Worm (Caenorhabditis elegans) whole organism, early embryonic: ENCODE measurements around the gene srab-18.

ENCODE experiments used
- B0310.2 ChIP-seq: sonication (generic microtip); optimal IDR thresholded peaks from 2 replicates; lab custom pipeline; 2016; ENCODE audit warnings: mild to moderate bottlenecking, missing genetic modification characterization, missing compliant biosample characterization
- F13C5.2 ChIP-seq: sonication (generic microtip); optimal IDR thresholded peaks from 2 replicates; lab custom pipeline; 2017; ENCODE audit warnings: mild to moderate bottlenecking, missing genetic modification characterization, inconsistent platforms, missing compliant biosample characterization
- aly-1 ChIP-seq: sonication (generic microtip); optimal IDR thresholded peaks from 2 replicates; lab custom pipeline; 2016; ENCODE audit warnings: missing genetic modification characterization, missing compliant biosample characterization
- ama-1 ChIP-seq: fragments of 150-350 bp; optimal IDR thresholded peaks from 2 replicates; lab custom pipeline; 2014
- ceh-13 ChIP-seq: fragments of 200-800 bp; sonication (Bioruptor generic); optimal IDR thresholded peaks from 2 replicates; lab custom pipeline; 2018; ENCODE audit warnings: mild to moderate bottlenecking, missing genetic modification characterization, missing compliant biosample characterization
- ceh-36 ChIP-seq: sonication (generic microtip); optimal IDR thresholded peaks from 2 replicates; lab custom pipeline; 2016; ENCODE audit warnings: missing genetic modification characterization, inconsistent platforms, missing compliant biosample characterization
- ets-7 ChIP-seq: sonication (generic microtip); optimal IDR thresholded peaks from 2 replicates; lab custom pipeline; 2016; ENCODE audit warnings: missing genotype, missing genetic modification characterization, missing compliant biosample characterization
- flt-1 ChIP-seq: fragments of 200-800 bp; sonication (Bioruptor generic); IDR thresholded peaks from 2 replicates; pipeline ENCODE4 v1.3.6; 2022; ENCODE audit warnings: missing genetic modification characterization, missing compliant biosample characterization
- hmbx-1 ChIP-seq: sonication (generic microtip); optimal IDR thresholded peaks from 2 replicates; lab custom pipeline; 2016; ENCODE audit warnings: mild to moderate bottlenecking, missing genetic modification characterization, missing compliant biosample characterization
- hmg-4 ChIP-seq: fragments of 200-800 bp; sonication (Bioruptor generic); optimal IDR thresholded peaks from 2 replicates; lab custom pipeline; 2018; ENCODE audit warnings: mild to moderate bottlenecking, missing genetic modification characterization, missing compliant biosample characterization
- hnd-1 ChIP-seq: sonication (generic microtip); optimal IDR thresholded peaks from 2 replicates; lab custom pipeline; 2016; ENCODE audit warnings: missing genetic modification characterization, missing compliant biosample characterization
- pes-1 ChIP-seq: fragments of 200-800 bp; sonication (Bioruptor generic); IDR thresholded peaks from 2 replicates; pipeline ENCODE4 v1.3.6; 2022; ENCODE audit warnings: missing genetic modification reagents, missing genetic modification characterization, missing compliant biosample characterization
- scrt-1 ChIP-seq: fragments of 200-800 bp; sonication (Bioruptor generic); IDR thresholded peaks from 2 replicates; pipeline ENCODE4 v1.3.6; 2022; ENCODE audit warnings: missing genetic modification characterization, missing compliant biosample characterization
- sea-1 ChIP-seq: fragments of 200-800 bp; sonication (Bioruptor generic); conservative IDR thresholded peaks from 2 replicates; pipeline ENCODE4 v1.3.6; 2022; ENCODE audit warnings: missing genetic modification characterization, missing compliant biosample characterization
- tbx-11 ChIP-seq: fragments of 200-800 bp; sonication (Bioruptor generic); IDR thresholded peaks from 2 replicates; pipeline ENCODE4 v1.3.6; 2022; ENCODE audit warnings: missing genetic modification characterization, missing compliant biosample characterization
- tbx-37 ChIP-seq: fragments of 200-800 bp; sonication (Bioruptor generic); conservative IDR thresholded peaks from 2 replicates; pipeline ENCODE4 v1.3.6; 2022; ENCODE audit warnings: missing genetic modification reagents, missing genetic modification characterization, missing compliant biosample characterization
- tra-4 ChIP-seq: sonication (generic microtip); optimal IDR thresholded peaks from 2 replicates; lab custom pipeline; 2017; ENCODE audit warnings: missing genetic modification characterization, missing compliant biosample characterization

The srab-18 gene

DNA sequence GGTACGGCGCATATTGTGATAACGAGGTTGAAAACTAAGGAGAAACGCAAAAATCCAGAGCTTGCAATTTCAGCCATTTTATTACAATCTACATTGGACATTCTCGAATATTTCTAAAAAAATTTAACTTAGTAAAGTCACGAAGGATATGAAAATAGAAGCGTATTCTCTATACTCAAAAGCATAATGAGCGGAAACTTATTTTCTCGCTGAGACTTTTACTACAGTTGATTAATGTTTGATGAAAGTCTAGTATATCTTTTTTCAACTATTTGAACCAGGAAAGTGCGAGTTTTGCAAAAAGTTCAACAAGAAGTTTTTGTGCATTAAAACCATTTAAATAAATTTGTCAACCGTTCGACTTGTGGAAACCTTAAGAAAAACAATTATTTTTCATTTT, at the start of gene srab-18:
Gene srab-18 (minus strand): TSS at position 101 of the 400 bp plus-strand sequence.
- TF ChIP-seq B0310.2 (tag; lab: Kevin White, UChicago): no peak
- no peak for TF ChIP-seq aly-1 (tag; lab: Kevin White, UChicago)
- no peak for TF ChIP-seq ets-7
- TF ChIP-seq tra-4 (tag; lab: Kevin White, UChicago): no peak
- no peak for TF ChIP-seq tbx-37 (GFP tag; lab: Robert Waterston, UW)
- TF ChIP-seq scrt-1 (GFP tag; lab: Robert Waterston, UW): no peak
- TF ChIP-seq flt-1 (GFP tag; lab: Robert Waterston, UW): no peak

- TF ChIP-seq ceh-36 (no peak), tbx-37 (GFP tag; lab: Robert Waterston, UW) (no peak), scrt-1 (GFP tag; lab: Robert Waterston, UW) (no peak), hmg-4 (GFP tag; lab: Kevin White, UChicago) (no peak), tbx-11 (GFP tag; lab: Robert Waterston, UW) (no peak), F13C5.2 (tag; lab: Kevin White, UChicago) (no peak)
These were observed 47.2 kb upstream of the srab-18 start, which contains the start of gene C50H2.5 for ce11 chrV:9918410-9918809. Gene C50H2.5, plus strand, starts transcription at chrV:9918710.

ce11 chrV:9916665-9917064, 45.4 kb upstream of the srab-18 start, which contains the start of gene C50H2.4:
Gene C50H2.4, plus strand, starts transcription at chrV:9916965.
- TF ChIP-seq hmg-4 (GFP tag; lab: Kevin White, UChicago) (no peak), ama-1 (lab: Kevin White, UChicago) (no peak), hnd-1 (no peak), tbx-11 (GFP tag; lab: Robert Waterston, UW) (no peak), pes-1 (no peak), tra-4 (tag; lab: Kevin White, UChicago) (no peak), scrt-1 (GFP tag; lab: Robert Waterston, UW) (no peak), tbx-37 (GFP tag; lab: Robert Waterston, UW) (no peak), aly-1 (tag; lab: Kevin White, UChicago) (no peak), ceh-36 (no peak), F13C5.2 (tag; lab: Kevin White, UChicago) (no peak), ets-7 (no peak), sea-1 (GFP tag; lab: Robert Waterston, UW) (no peak), ceh-13 (GFP tag; lab: Kevin White, UChicago) (no peak), flt-1 (GFP tag; lab: Robert Waterston, UW) (no peak), B0310.2 (tag; lab: Kevin White, UChicago) (no peak), hmbx-1 (tag; lab: Kevin White, UChicago) (no peak)

DNA sequence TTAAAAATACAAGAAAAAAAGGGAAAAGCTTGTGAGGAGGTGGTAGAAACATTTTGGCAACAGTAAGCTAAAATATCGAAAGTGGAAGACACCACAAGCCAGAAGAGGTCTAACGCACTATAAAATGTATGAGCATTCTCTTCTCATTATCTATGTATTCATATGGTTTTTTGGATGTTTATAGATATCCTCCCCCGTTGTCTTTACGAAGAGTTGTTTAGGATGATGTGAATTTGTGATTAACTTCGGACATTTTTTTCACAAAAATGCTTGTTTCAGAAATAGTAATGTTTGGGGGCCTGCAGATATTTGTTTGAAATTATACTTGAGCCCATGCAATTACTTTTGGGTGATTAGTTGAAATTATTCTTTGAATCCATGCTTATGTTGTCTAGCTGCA, 43.8 kb upstream of the srab-18 start, which contains the start of gene mec-9:
Gene mec-9 (minus strand): TSS at position 101 of the 400 bp plus-strand sequence.
- no peak for TF ChIP-seq B0310.2 (tag; lab: Kevin White, UChicago)
- TF ChIP-seq ets-7: no peak
- TF ChIP-seq sea-1 (GFP tag; lab: Robert Waterston, UW): no peak
- TF ChIP-seq hmbx-1 (tag; lab: Kevin White, UChicago): no peak
- TF ChIP-seq ceh-36: no peak
- no peak for TF ChIP-seq tbx-37 (GFP tag; lab: Robert Waterston, UW)
- TF ChIP-seq flt-1 (GFP tag; lab: Robert Waterston, UW): no peak

DNA sequence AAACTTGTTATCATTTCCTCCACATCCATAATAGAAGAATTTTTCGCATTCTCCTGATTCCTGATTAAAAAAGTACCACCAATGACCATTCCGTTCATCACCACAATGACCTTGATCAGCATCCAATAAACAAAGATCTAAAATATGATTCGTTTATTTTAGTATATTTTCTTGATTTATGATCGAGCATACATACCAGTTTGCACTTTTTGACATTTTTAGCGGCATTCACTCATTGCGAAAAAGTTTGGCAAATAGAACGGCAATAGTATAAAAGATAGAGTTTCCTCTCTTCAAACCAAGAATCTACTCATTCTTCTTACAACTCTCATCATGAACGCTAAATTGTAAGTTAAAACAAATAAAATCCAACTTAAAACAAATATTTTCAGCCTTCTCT, 42.6 kb upstream of the srab-18 start, which contains the start of gene fipr-10:
Gene fipr-10 (plus strand): TSS at position 301 of the 400 bp plus-strand sequence.
- TF ChIP-seq ama-1 (lab: Kevin White, UChicago) (no peak), tbx-37 (GFP tag; lab: Robert Waterston, UW) (no peak), ets-7 (no peak), hmg-4 (GFP tag; lab: Kevin White, UChicago) (no peak), hnd-1 (no peak), aly-1 (tag; lab: Kevin White, UChicago) (no peak), ceh-36 (no peak), B0310.2 (tag; lab: Kevin White, UChicago) (no peak), sea-1 (GFP tag; lab: Robert Waterston, UW) (no peak), hmbx-1 (tag; lab: Kevin White, UChicago) (no peak), F13C5.2 (tag; lab: Kevin White, UChicago) (no peak), tbx-11 (GFP tag; lab: Robert Waterston, UW) (no peak), tra-4 (tag; lab: Kevin White, UChicago) (no peak), pes-1 (no peak), flt-1 (GFP tag; lab: Robert Waterston, UW) (no peak), scrt-1 (GFP tag; lab: Robert Waterston, UW) (no peak), ceh-13 (GFP tag; lab: Kevin White, UChicago) (no peak)

DNA sequence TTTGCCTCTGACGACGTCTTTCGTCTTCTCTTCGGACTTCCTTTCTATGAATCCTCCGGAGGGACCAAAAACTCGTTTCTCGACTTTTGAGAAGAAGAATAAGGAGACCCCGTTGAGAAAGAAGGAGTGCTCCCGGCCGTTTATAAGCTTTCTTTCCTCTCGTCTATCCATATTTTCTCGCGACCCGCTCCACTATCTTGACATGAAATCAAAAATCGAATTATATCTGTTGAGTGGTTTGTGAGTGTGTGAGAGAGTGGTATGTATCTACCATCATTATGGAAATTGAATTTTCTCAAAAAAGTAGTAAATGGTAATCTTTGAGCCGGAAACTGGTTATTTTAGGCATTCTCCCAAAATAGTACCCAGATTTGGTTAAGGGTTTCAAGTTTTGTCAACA, 39.9 kb upstream of the srab-18 start:
- no peak for TF ChIP-seq pes-1
- no peak for TF ChIP-seq ets-7

ce11 chrV:9909624-9910023, 38.4 kb upstream of the srab-18 start:
- no peak for TF ChIP-seq B0310.2 (tag; lab: Kevin White, UChicago)
- no peak for TF ChIP-seq sea-1 (GFP tag; lab: Robert Waterston, UW)
- no peak for TF ChIP-seq hmg-4 (GFP tag; lab: Kevin White, UChicago)
- TF ChIP-seq tra-4 (tag; lab: Kevin White, UChicago): no peak
- no peak for TF ChIP-seq F13C5.2 (tag; lab: Kevin White, UChicago)
- no peak for TF ChIP-seq hnd-1

DNA sequence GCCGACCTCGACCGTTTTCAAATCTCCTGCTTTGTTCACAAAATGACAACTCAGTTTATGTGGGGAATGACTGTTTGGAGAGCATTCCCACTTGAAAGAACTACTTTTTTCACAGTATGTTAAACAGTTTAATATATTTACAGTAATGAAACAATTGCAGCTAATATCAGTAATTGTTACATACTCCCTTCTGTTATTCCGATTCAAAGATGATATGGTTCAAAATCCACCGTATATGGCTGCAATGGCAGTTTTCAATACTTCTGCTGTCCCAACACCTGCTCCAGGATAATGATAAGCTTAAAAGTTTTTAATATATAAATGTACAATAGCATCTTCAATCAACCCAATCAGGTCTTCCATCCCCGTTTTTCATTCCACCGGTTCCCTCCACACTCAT, 36.0 kb upstream of the srab-18 start:
- TF ChIP-seq ceh-13 (GFP tag; lab: Kevin White, UChicago) (no peak), ets-7 (no peak), B0310.2 (tag; lab: Kevin White, UChicago) (no peak), pes-1 (no peak), scrt-1 (GFP tag; lab: Robert Waterston, UW) (no peak), flt-1 (GFP tag; lab: Robert Waterston, UW) (no peak), tra-4 (tag; lab: Kevin White, UChicago) (no peak)
